Worm (Caenorhabditis elegans): ENCODE results near the gene wdr-5.3.

DNA sequence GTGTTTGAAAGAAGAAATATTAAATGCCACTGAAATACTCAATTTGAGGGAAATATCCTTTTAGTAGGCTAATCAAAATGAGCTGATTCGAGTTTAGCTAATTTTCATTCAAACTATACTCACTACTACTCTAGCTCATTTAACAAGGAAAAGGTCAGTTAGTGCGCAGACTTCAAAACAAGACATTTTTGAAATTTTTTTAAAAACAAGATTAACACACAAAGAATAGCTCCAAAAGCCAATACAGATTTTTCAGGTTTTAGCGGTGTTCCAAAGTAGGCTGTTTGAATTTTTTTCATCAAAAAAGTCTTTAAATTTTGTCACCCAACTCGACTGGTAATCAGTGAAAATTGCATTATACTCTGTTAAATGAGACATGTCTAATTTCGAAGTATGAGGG lies 23.9 kb downstream of the wdr-5.3 start:
- TF ChIP-seq alr-1 (tag; optimal IDR thresholded peaks at IDR 0.05; ENCODE audit: borderline replicate concordance) = no peak
- TF ChIP-seq lin-39 (tag; optimal IDR thresholded peaks at IDR 0.05) = no peak
- no peak for TF ChIP-seq ceh-82 (tag; optimal IDR thresholded peaks at IDR 0.05)
- no peak for TF ChIP-seq unc-62 (GFP tag; optimal IDR thresholded peaks at IDR 0.05)
- TF ChIP-seq egl-27 (tag; optimal IDR thresholded peaks at IDR 0.05) = no peak
- TF ChIP-seq lin-15B (tag; optimal IDR thresholded peaks at IDR 0.05) = no peak
- TF ChIP-seq unc-86 (tag; optimal IDR thresholded peaks at IDR 0.05) = no peak
- no peak for TF ChIP-seq nhr-237 (tag; optimal IDR thresholded peaks at IDR 0.05)
- TF ChIP-seq fos-1 (tag; optimal IDR thresholded peaks at IDR 0.05) = no peak

Data from whole organism, L1 larva.